Worm (Caenorhabditis elegans) whole organism, late embryonic: ENCODE measurements around the gene T01D1.8.

Experiments used
- F13H6.1 ChIP-seq: sonication (generic microtip); optimal IDR thresholded peaks from 2 replicates; lab custom pipeline; 2016; ENCODE audit warnings: missing genetic modification characterization, missing compliant biosample characterization
- ceh-18 ChIP-seq: sonication (generic microtip); optimal IDR thresholded peaks from 2 replicates; lab custom pipeline; 2016; ENCODE audit warnings: missing genetic modification characterization, missing compliant biosample characterization
- ceh-2 ChIP-seq: sonication (generic microtip); optimal IDR thresholded peaks from 2 replicates; lab custom pipeline; 2016; ENCODE audit warnings: missing genotype, missing genetic modification characterization, missing compliant biosample characterization
- dve-1 ChIP-seq: sonication (generic microtip); optimal IDR thresholded peaks from 2 replicates; lab custom pipeline; 2017; ENCODE audit warnings: antibody characterized with exemption, mild to moderate bottlenecking, missing genetic modification characterization, missing compliant biosample characterization
- hlh-15 ChIP-seq: sonication (generic microtip); optimal IDR thresholded peaks from 2 replicates; lab custom pipeline; 2016; ENCODE audit warnings: missing genetic modification characterization, missing compliant biosample characterization
- mec-3 ChIP-seq: sonication (generic microtip); optimal IDR thresholded peaks from 2 replicates; lab custom pipeline; 2016; ENCODE audit warnings: borderline replicate concordance, missing genetic modification characterization, missing compliant biosample characterization
- nhr-11 ChIP-seq: fragments of 150-350 bp; optimal IDR thresholded peaks from 2 replicates; lab custom pipeline; 2014; ENCODE audit warnings: missing biosample characterization, missing genetic modification characterization
- npax-4 ChIP-seq: sonication (generic microtip); optimal IDR thresholded peaks from 2 replicates; lab custom pipeline; 2016; ENCODE audit warnings: missing genetic modification characterization, missing compliant biosample characterization
- pag-3 ChIP-seq: sonication (generic microtip); optimal IDR thresholded peaks from 2 replicates; lab custom pipeline; 2016; ENCODE audit warnings: missing compliant biosample characterization, missing genetic modification characterization, borderline replicate concordance
- pha-4 ChIP-seq: fragments of 150-350 bp; optimal IDR thresholded peaks from 2 replicates; lab custom pipeline; 2018; ENCODE audit warnings: missing biosample characterization, missing genetic modification reagents, missing genetic modification characterization
- pqm-1 ChIP-seq: sonication (generic microtip); optimal IDR thresholded peaks from 2 replicates; lab custom pipeline; 2016; ENCODE audit warnings: missing genetic modification characterization, missing compliant biosample characterization
- sdc-2 ChIP-seq: sonication (generic microtip); optimal IDR thresholded peaks from 2 replicates; lab custom pipeline; 2016; ENCODE audit warnings: missing genotype, missing genetic modification characterization, missing compliant biosample characterization
- sox-4 ChIP-seq: sonication (generic microtip); optimal IDR thresholded peaks from 2 replicates; lab custom pipeline; 2017; ENCODE audit warnings: mild to moderate bottlenecking, missing genetic modification characterization, inconsistent platforms, missing compliant biosample characterization
- unc-86 ChIP-seq: sonication (generic microtip); optimal IDR thresholded peaks from 2 replicates; lab custom pipeline; 2016; ENCODE audit warnings: missing genetic modification characterization, missing compliant biosample characterization

ce11 chrII:155904-156303, 30.6 kb upstream of the T01D1.8 start, which contains the start of gene mrpl-28:
- no peak for TF ChIP-seq nhr-11
- no peak for TF ChIP-seq sdc-2 (tag; lab: Kevin White, UChicago)
- TF ChIP-seq mec-3: no peak
- TF ChIP-seq pha-4: no peak
- TF ChIP-seq sox-4 (tag; lab: Kevin White, UChicago): no peak
- TF ChIP-seq npax-4 (tag; lab: Kevin White, UChicago): no peak
- TF ChIP-seq pqm-1 (tag; lab: Kevin White, UChicago): peak; percentile 43
- TF ChIP-seq dve-1: peak; percentile 57
- TF ChIP-seq hlh-15 (tag; lab: Kevin White, UChicago): no peak
- TF ChIP-seq pag-3 (tag; lab: Kevin White, UChicago): no peak
- TF ChIP-seq unc-86 (tag; lab: Kevin White, UChicago): no peak
- TF ChIP-seq F13H6.1 (tag; lab: Kevin White, UChicago): no peak
- TF ChIP-seq ceh-2 (tag; lab: Kevin White, UChicago): no peak
- TF ChIP-seq ceh-18: peak; percentile 52
